Worm (Caenorhabditis elegans): Measurements from ENCODE around the gene R160.3.

Gene R160.3

DNA sequence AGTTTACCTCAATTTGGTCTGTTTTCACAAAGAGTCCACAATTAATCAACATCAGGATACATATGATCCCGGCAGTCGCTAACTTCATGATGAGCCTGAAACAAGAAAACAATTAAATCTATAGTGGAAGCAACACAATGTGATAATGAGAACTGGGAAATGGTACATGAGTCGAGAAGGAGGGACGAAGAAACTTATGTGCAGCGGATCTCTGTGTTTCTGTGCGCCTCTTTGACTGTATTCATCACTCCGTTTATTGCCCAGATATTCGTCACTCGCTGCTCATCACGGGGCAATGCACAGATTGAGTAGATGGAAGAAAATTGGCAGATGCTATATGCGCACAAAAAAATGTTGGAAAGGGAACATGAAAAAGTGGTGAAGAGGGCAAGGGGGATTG, at the start of gene R160.3:
R160.3 (minus strand) TSS at position 101 of the 400 bp plus-strand sequence.
- TF ChIP-seq dve-1 (tag; optimal IDR thresholded peaks at IDR 0.05) (no peak), pqm-1 (tag; optimal IDR thresholded peaks at IDR 0.05) (no peak), pat-9 (tag; optimal IDR thresholded peaks at IDR 0.05) (no peak), K09A11.1 (tag; optimal IDR thresholded peaks at IDR 0.05; ENCODE audit: insufficient read depth) (no peak), pag-3 (tag; optimal IDR thresholded peaks at IDR 0.05; ENCODE audit: borderline replicate concordance) (no peak), pax-1 (tag; optimal IDR thresholded peaks at IDR 0.05) (no peak), pros-1 (tag; optimal IDR thresholded peaks at IDR 0.05) (no peak), unc-42 (tag; optimal IDR thresholded peaks at IDR 0.05) (no peak), gmeb-2 (tag; optimal IDR thresholded peaks at IDR 0.05) (no peak), elt-4 (tag; optimal IDR thresholded peaks at IDR 0.05) (no peak), fkh-6 (tag; optimal IDR thresholded peaks at IDR 0.05) (no peak), ets-4 (tag; optimal IDR thresholded peaks at IDR 0.05) (no peak), lim-6 (tag; optimal IDR thresholded peaks at IDR 0.05) (no peak), hlh-30 (tag; optimal IDR thresholded peaks at IDR 0.05; ENCODE audit: insufficient read depth) (no peak), C38D4.7 (GFP tag; optimal IDR thresholded peaks at IDR 0.05) (no peak), C08G9.2 (tag; optimal IDR thresholded peaks at IDR 0.05) (no peak), ceh-14 (tag; optimal IDR thresholded peaks at IDR 0.05) (no peak), unc-3 (GFP tag; conservative IDR thresholded peaks at IDR 0.05) (no peak), unc-3 (tag; optimal IDR thresholded peaks at IDR 0.05) (no peak)

DNA sequence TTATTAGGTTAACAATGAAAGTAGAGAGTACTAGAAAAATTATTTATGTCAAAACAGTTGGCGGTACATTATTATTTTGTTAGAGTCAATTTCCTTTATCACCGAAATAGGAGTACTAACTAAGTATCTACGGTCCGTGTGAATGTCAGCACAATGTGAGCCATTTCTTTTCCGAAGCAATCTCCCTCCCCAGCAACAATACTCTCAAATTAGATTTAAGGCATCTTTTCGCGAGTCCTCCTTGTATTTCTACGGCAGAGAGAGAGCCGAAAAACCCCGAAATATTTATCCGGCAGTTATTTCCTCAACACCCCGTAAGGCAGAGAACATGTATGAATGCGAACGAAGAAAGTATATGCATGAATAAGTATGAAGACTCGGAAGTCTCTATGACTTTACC, 49.2 kb upstream of the R160.3 start:
- no peak for TF ChIP-seq ama-1 (optimal IDR thresholded peaks at IDR 0.05)
- TF ChIP-seq unc-42 (tag; optimal IDR thresholded peaks at IDR 0.05), result peak; percentile 65

DNA sequence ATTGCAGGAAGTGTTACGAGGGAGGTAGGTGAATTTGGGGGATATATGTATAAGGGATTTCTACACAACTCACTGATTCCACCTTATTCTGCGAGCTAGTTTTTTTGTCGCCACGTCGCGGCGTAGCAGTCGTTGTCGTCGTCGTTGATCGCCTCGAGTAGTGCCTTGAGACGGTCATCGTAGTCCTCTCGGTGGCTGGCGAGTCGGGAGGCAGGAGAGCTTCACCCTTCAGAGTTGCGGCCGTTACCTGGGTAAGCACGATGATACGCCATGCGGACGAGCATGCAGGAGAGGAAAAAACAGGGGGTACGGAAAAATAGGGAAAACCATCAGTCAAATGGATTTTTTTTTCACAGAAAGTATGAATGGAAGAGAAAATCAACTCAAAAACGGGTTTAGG, 47.1 kb upstream of the R160.3 start:
- TF ChIP-seq hlh-13 (GFP tag; optimal IDR thresholded peaks at IDR 0.05) (no peak), tbx-2 (tag; optimal IDR thresholded peaks at IDR 0.05) (no peak), rnt-1 (tag; optimal IDR thresholded peaks at IDR 0.05) (no peak), C38D4.7 (GFP tag; optimal IDR thresholded peaks at IDR 0.05) (no peak), sox-4 (tag; optimal IDR thresholded peaks at IDR 0.05) (no peak), pat-9 (tag; optimal IDR thresholded peaks at IDR 0.05) (no peak), sox-2 (GFP tag; IDR thresholded peaks at IDR 0.05) (no peak), pax-1 (tag; optimal IDR thresholded peaks at IDR 0.05) (no peak), hlh-30 (tag; optimal IDR thresholded peaks at IDR 0.05; ENCODE audit: insufficient read depth) (no peak), ceh-9 (tag; optimal IDR thresholded peaks at IDR 0.05) (no peak), C08G9.2 (tag; optimal IDR thresholded peaks at IDR 0.05) (no peak), hlh-15 (tag; optimal IDR thresholded peaks at IDR 0.05) (no peak), ceh-31 (tag; optimal IDR thresholded peaks at IDR 0.05) (no peak), fax-1 (tag; optimal IDR thresholded peaks at IDR 0.05) (no peak), nhr-232 (tag; optimal IDR thresholded peaks at IDR 0.05) (no peak), ceh-24 (tag; optimal IDR thresholded peaks at IDR 0.05) (no peak), syd-9 (tag; optimal IDR thresholded peaks at IDR 0.05) (no peak), ceh-18 (tag; optimal IDR thresholded peaks at IDR 0.05) (no peak), madf-2 (tag; optimal IDR thresholded peaks at IDR 0.05) (no peak), lin-11 (tag; optimal IDR thresholded peaks at IDR 0.05) (no peak)

DNA sequence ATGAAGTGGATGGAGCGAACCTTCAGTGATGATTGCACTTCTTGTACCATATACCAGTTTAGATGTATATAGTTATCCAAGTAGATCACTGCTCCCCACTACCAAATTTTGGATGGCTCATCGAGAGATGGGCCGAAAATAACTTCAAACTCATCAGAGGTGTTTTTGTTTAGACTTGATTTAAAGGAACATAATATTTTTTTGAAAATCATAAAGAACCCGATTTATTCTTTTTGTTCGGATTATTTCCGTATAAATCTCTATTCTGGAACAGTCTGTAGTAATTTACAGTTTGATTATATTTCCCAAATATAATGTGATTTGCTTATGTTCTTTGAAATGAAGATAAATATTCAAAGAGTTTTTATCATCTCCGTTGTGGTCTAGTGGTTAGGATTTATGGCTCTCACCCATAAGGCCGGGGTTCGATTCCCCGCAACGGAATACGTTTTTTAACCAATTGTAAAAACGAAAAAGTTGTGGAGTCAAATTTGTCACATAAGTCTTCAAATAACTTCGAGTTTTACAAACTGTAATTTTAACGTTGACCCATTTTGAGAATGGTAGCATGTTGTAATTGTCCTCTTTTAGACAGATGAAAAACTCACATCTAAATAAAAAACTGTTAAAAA, 44.3 kb upstream of the R160.3 start:
- TF ChIP-seq Y22D7AL.16 (tag; optimal IDR thresholded peaks at IDR 0.05) (no peak), nhr-232 (tag; optimal IDR thresholded peaks at IDR 0.05) (no peak), pqm-1 (tag; optimal IDR thresholded peaks at IDR 0.05) (no peak), ceh-2 (tag; optimal IDR thresholded peaks at IDR 0.05) (no peak), C38D4.7 (GFP tag; optimal IDR thresholded peaks at IDR 0.05) (no peak)
